Fruit fly (Drosophila melanogaster) whole organism, embryonic: ENCODE results near the gene CG12116.

ENCODE experiments used
- CG10209 ChIP-seq: fragments of 200-800 bp; sonication (Bioruptor generic); optimal IDR thresholded peaks from 3 replicates; lab custom pipeline; 2017; ENCODE audit warnings: missing biosample characterization, mild to moderate bottlenecking, missing genetic modification characterization, missing genetic modification reagents
- CG10543 ChIP-seq: fragments of 200-800 bp; sonication (Bioruptor generic); optimal IDR thresholded peaks from 3 replicates; lab custom pipeline; 2017; ENCODE audit warnings: missing biosample characterization, mild to moderate bottlenecking, missing genetic modification characterization, moderate library complexity
- CG10979 ChIP-seq: fragments of 200-800 bp; sonication (Bioruptor generic); optimal IDR thresholded peaks from 2 replicates; lab custom pipeline; 2018; ENCODE audit warnings: missing biosample characterization, mild to moderate bottlenecking, missing genetic modification characterization, moderate library complexity
- CG12071 ChIP-seq: fragments of 200-800 bp; sonication (Bioruptor generic); optimal IDR thresholded peaks from 3 replicates; lab custom pipeline; 2018; ENCODE audit warnings: missing biosample characterization, mild to moderate bottlenecking, missing genetic modification characterization
- CG13424 ChIP-seq: fragments of 200-800 bp; sonication (Bioruptor generic); optimal IDR thresholded peaks from 2 replicates; lab custom pipeline; 2019; ENCODE audit warnings: missing biosample characterization, mild to moderate bottlenecking, missing genetic modification characterization, moderate library complexity
- CG13775 ChIP-seq: fragments of 200-800 bp; sonication (Bioruptor generic); optimal IDR thresholded peaks from 3 replicates; lab custom pipeline; 2017; ENCODE audit warnings: missing biosample characterization, mild to moderate bottlenecking, missing genetic modification characterization
- CG14050 ChIP-seq: fragments of 200-800 bp; sonication (Bioruptor generic); IDR thresholded peaks from 3 replicates; pipeline ENCODE4 v1.3.6; 2022; ENCODE audit warnings: missing biosample characterization, missing genetic modification characterization
- CG1602 ChIP-seq: fragments of 200-800 bp; sonication (Bioruptor generic); optimal IDR thresholded peaks from 3 replicates; lab custom pipeline; 2016; ENCODE audit warnings: missing biosample characterization, missing genetic modification characterization
- CG1647 ChIP-seq: fragments of 200-800 bp; sonication (Bioruptor generic); optimal IDR thresholded peaks from 3 replicates; lab custom pipeline; 2016; ENCODE audit warnings: missing biosample characterization, missing genetic modification characterization
- CG3065 ChIP-seq: fragments of 200-800 bp; sonication (Bioruptor generic); optimal IDR thresholded peaks from 2 replicates; lab custom pipeline; 2016; ENCODE audit warnings: missing biosample characterization, missing genetic modification characterization
- CG31224 ChIP-seq: fragments of 200-800 bp; sonication (Bioruptor generic); IDR thresholded peaks from 2 replicates; pipeline ENCODE4 v1.3.6; 2022; ENCODE audit warnings: missing biosample characterization, missing genetic modification characterization
- CG5245 ChIP-seq: fragments of 200-800 bp; sonication (Bioruptor generic); optimal IDR thresholded peaks from 3 replicates; lab custom pipeline; 2016; ENCODE audit warnings: missing biosample characterization, missing genetic modification characterization
- CG6175 ChIP-seq: fragments of 200-800 bp; sonication (Bioruptor generic); IDR thresholded peaks from 3 replicates; pipeline ENCODE4 v1.3.6; 2022; ENCODE audit warnings: missing biosample characterization, missing genetic modification characterization
- CG6254 ChIP-seq: fragments of 200-800 bp; sonication (Bioruptor generic); optimal IDR thresholded peaks from 3 replicates; lab custom pipeline; 2017; ENCODE audit warnings: mild to moderate bottlenecking, missing biosample characterization, missing genetic modification reagents, missing genetic modification characterization
- CG9876 ChIP-seq: fragments of 200-800 bp; sonication (Bioruptor generic); optimal IDR thresholded peaks from 2 replicates; lab custom pipeline; 2016; ENCODE audit warnings: missing biosample characterization, missing genetic modification characterization
- Chrac-16 ChIP-seq: fragments of 200-800 bp; sonication (Bioruptor generic); optimal IDR thresholded peaks from 3 replicates; lab custom pipeline; 2016; ENCODE audit warnings: missing biosample characterization, missing genetic modification characterization
- D ChIP-seq, 2 experiments: fragments of 200-800 bp in 1 of 2; fragments of >200 bp in 1 of 2; sonication (Bioruptor generic) in 1 of 2; optimal IDR thresholded peaks; 2 replicates in 1 of 2; 3 replicates in 1 of 2; lab custom pipeline; 2017; ENCODE audit warnings: mild to moderate bottlenecking in 1 of 2, missing biosample characterization in 1 of 2, missing genetic modification characterization in 1 of 2, missing genetic modification reagents in 1 of 2
- Dip2 ChIP-seq: fragments of 200-800 bp; sonication (Bioruptor generic); IDR thresholded peaks from 2 replicates; pipeline ENCODE4 v1.3.6; 2022; ENCODE audit warnings: missing biosample characterization, missing genetic modification characterization
- E2f1 ChIP-seq: fragments of 200-800 bp; sonication (Bioruptor generic); IDR thresholded peaks from 2 replicates; pipeline ENCODE4 v1.3.6; 2022; ENCODE audit warnings: missing biosample characterization, missing genetic modification characterization
- HLH3B ChIP-seq: fragments of 200-800 bp; sonication (Bioruptor generic); IDR thresholded peaks from 2 replicates; pipeline ENCODE4 v1.3.6; 2022; ENCODE audit warnings: missing biosample characterization, missing genetic modification characterization
- Hmr ChIP-seq: fragments of 200-800 bp; sonication (Bioruptor generic); optimal IDR thresholded peaks from 3 replicates; lab custom pipeline; 2017; ENCODE audit warnings: mild to moderate bottlenecking, missing biosample characterization, missing genetic modification reagents, missing genetic modification characterization
- Meics ChIP-seq: fragments of 200-800 bp; sonication (Bioruptor generic); optimal IDR thresholded peaks from 2 replicates; lab custom pipeline; 2017; ENCODE audit warnings: missing biosample characterization, mild to moderate bottlenecking, missing genetic modification characterization
- Neu2 ChIP-seq: fragments of 200-800 bp; sonication (Bioruptor generic); optimal IDR thresholded peaks from 3 replicates; lab custom pipeline; 2016; ENCODE audit warnings: missing biosample characterization, missing genetic modification characterization, borderline replicate concordance
- Side ChIP-seq: fragments of 200-800 bp; sonication (Bioruptor generic); optimal IDR thresholded peaks from 2 replicates; lab custom pipeline; 2016; ENCODE audit warnings: missing biosample characterization, missing genetic modification characterization
- Sry-δ ChIP-seq: fragments of 200-800 bp; sonication (Bioruptor generic); optimal IDR thresholded peaks from 2 replicates; lab custom pipeline; 2016; ENCODE audit warnings: missing biosample characterization, missing genetic modification characterization
- Stat92E ChIP-seq, 3 experiments: fragments of >200 bp in 2 of 3; fragments of 200-800 bp in 1 of 3; sonication (Bioruptor generic) in 1 of 3; optimal IDR thresholded peaks; 2 replicates each; lab custom pipeline; 2017 to 2019; ENCODE audit warnings: missing biosample characterization in 3 of 3, missing genetic modification characterization in 3 of 3, mild to moderate bottlenecking in 1 of 3, moderate library complexity in 1 of 3
- TFAM ChIP-seq: fragments of 200-800 bp; sonication (Bioruptor generic); optimal IDR thresholded peaks from 2 replicates; lab custom pipeline; 2017; ENCODE audit warnings: missing biosample characterization, missing genetic modification characterization, inconsistent platforms
- Taf1 ChIP-seq: fragments of 200-800 bp; sonication (Bioruptor generic); IDR thresholded peaks from 2 replicates; pipeline ENCODE4 v1.3.6; 2022; ENCODE audit warnings: missing biosample characterization, missing genetic modification characterization
- Vsx1 ChIP-seq: fragments of 200-800 bp; sonication (Bioruptor generic); optimal IDR thresholded peaks from 2 replicates; lab custom pipeline; 2017; ENCODE audit warnings: missing biosample characterization, mild to moderate bottlenecking, missing genetic modification characterization, missing genetic modification reagents
- ac ChIP-seq: fragments of 200-800 bp; sonication (Bioruptor generic); optimal IDR thresholded peaks from 3 replicates; lab custom pipeline; 2017; ENCODE audit warnings: missing biosample characterization, mild to moderate bottlenecking, missing genetic modification characterization
- ap ChIP-seq: fragments of 200-800 bp; sonication (Bioruptor generic); IDR thresholded peaks from 2 replicates; pipeline ENCODE4 v1.3.6; 2022; ENCODE audit warnings: missing biosample characterization, missing genetic modification characterization
- bowl ChIP-seq: fragments of 200-800 bp; sonication (Bioruptor generic); IDR thresholded peaks from 2 replicates; pipeline ENCODE4 v1.3.6; 2022; ENCODE audit warnings: missing biosample characterization, missing genetic modification characterization
- bsh ChIP-seq, 2 experiments: fragments of 200-800 bp; sonication (Bioruptor generic); optimal IDR thresholded peaks; 2 replicates each; lab custom pipeline; 2017 to 2018; ENCODE audit warnings: mild to moderate bottlenecking in 2 of 2, missing biosample characterization in 2 of 2, missing genetic modification characterization in 2 of 2, moderate library complexity in 1 of 2
- cad ChIP-seq: fragments of >200 bp; optimal IDR thresholded peaks from 2 replicates; lab custom pipeline; 2017; ENCODE audit warnings: missing biosample characterization, missing genetic modification characterization
- cg ChIP-seq: fragments of 200-800 bp; sonication (Bioruptor generic); optimal IDR thresholded peaks from 3 replicates; lab custom pipeline; 2019; ENCODE audit warnings: missing biosample characterization, mild to moderate bottlenecking, missing genetic modification characterization, moderate library complexity
- chinmo ChIP-seq: fragments of 200-800 bp; sonication (Bioruptor generic); IDR thresholded peaks from 4 replicates; pipeline ENCODE4 v1.3.6; 2022; ENCODE audit warnings: missing biosample characterization, missing genetic modification characterization; ENCODE audit not compliant: partially characterized antibody
- ems ChIP-seq: fragments of 200-800 bp; sonication (Bioruptor generic); optimal IDR thresholded peaks from 3 replicates; lab custom pipeline; 2016; ENCODE audit warnings: missing biosample characterization, missing genetic modification characterization
- exex ChIP-seq: fragments of 200-800 bp; sonication (Bioruptor generic); optimal IDR thresholded peaks from 4 replicates; lab custom pipeline; 2018; ENCODE audit warnings: missing biosample characterization, mild to moderate bottlenecking, missing genetic modification characterization, moderate library complexity
- gce ChIP-seq: fragments of 200-800 bp; sonication (Bioruptor generic); IDR thresholded peaks from 3 replicates; pipeline ENCODE4 v1.3.6; 2022; ENCODE audit warnings: missing biosample characterization, missing genetic modification characterization
- hbn ChIP-seq: fragments of 200-800 bp; sonication (Bioruptor generic); IDR thresholded peaks from 2 replicates; pipeline ENCODE4 v1.3.6; 2022; ENCODE audit warnings: missing biosample characterization, missing genetic modification characterization; ENCODE audit not compliant: partially characterized antibody
- lab ChIP-seq: fragments of 200-800 bp; sonication (Bioruptor generic); optimal IDR thresholded peaks from 3 replicates; lab custom pipeline; 2017; ENCODE audit warnings: missing biosample characterization, missing genetic modification characterization, mild to moderate bottlenecking, moderate library complexity, missing genetic modification reagents
- pho ChIP-seq: fragments of 200-800 bp; sonication (Bioruptor generic); optimal IDR thresholded peaks from 2 replicates; lab custom pipeline; 2016; ENCODE audit warnings: missing biosample characterization, missing genetic modification characterization
- salm ChIP-seq: fragments of 200-800 bp; sonication (Bioruptor generic); optimal IDR thresholded peaks from 2 replicates; lab custom pipeline; 2018; ENCODE audit warnings: missing biosample characterization, mild to moderate bottlenecking, missing genetic modification characterization
- shn ChIP-seq: fragments of 200-800 bp; sonication (Bioruptor generic); optimal IDR thresholded peaks from 3 replicates; lab custom pipeline; 2016; ENCODE audit warnings: missing biosample characterization, missing genetic modification characterization
- slou ChIP-seq: fragments of 200-800 bp; sonication (Bioruptor generic); optimal IDR thresholded peaks from 3 replicates; lab custom pipeline; 2016; ENCODE audit warnings: missing biosample characterization, missing genetic modification characterization
- vfl ChIP-seq: fragments of 200-800 bp; sonication (Bioruptor generic); optimal IDR thresholded peaks from 2 replicates; lab custom pipeline; 2016; ENCODE audit warnings: missing biosample characterization, missing genetic modification characterization
- wor ChIP-seq: fragments of 200-800 bp; sonication (Bioruptor generic); IDR thresholded peaks from 2 replicates; pipeline ENCODE4 v1.3.6; 2022; ENCODE audit warnings: missing biosample characterization, missing genetic modification characterization
- zfh1 ChIP-seq: fragments of 200-800 bp; sonication (Bioruptor generic); IDR thresholded peaks from 3 replicates; pipeline ENCODE4 v1.3.6; 2022; ENCODE audit warnings: missing biosample characterization, missing genetic modification characterization

Gene CG12116

dm6 chrX:8517121-8518024 is 48.6 kb upstream of the CG12116 start, which contains the start of gene Nrg (continued):
- TF ChIP-seq Stat92E (GFP tag; optimal IDR thresholded peaks at IDR 0.05; lab: Kevin White, UChicago) (peak in 1 of 3 experiments; percentile 57), Meics (GFP tag; lab: Kevin White, UChicago) (no peak), CG9876 (peak; percentile 7), CG13775 (GFP tag; lab: Kevin White, UChicago) (peak; percentile 35), Chrac-16 (GFP tag; lab: Kevin White, UChicago) (no peak), CG10209 (no peak), slou (GFP tag; lab: Kevin White, UChicago) (no peak), zfh1 (GFP tag; lab: Robert Waterston, UW) (no peak), CG6254 (no peak), E2f1 (GFP tag; lab: Robert Waterston, UW) (no peak), hbn (GFP tag; lab: Robert Waterston, UW) (peak; percentile 100), lab (peak; percentile 67), vfl (no peak), cg (GFP tag; lab: Kevin White, UChicago) (peak; percentile 64), CG10543 (GFP tag; lab: Kevin White, UChicago) (peak; percentile 65), ems (GFP tag; lab: Kevin White, UChicago) (peak; percentile 20), HLH3B (GFP tag; lab: Robert Waterston, UW) (no peak), CG31224 (GFP tag; lab: Robert Waterston, UW) (no peak), Sry-δ (GFP tag; lab: Kevin White, UChicago) (peak; percentile 93), ap (no peak), Taf1 (GFP tag; lab: Robert Waterston, UW) (no peak), bsh (GFP tag; optimal IDR thresholded peaks at IDR 0.05; lab: Kevin White, UChicago) (no peak), ac (GFP tag; lab: Kevin White, UChicago) (no peak), Dip2 (GFP tag; lab: Robert Waterston, UW) (no peak), D (optimal IDR thresholded peaks at IDR 0.05; lab: Kevin White, UChicago) (no peak), D (GFP tag; optimal IDR thresholded peaks at IDR 0.05; lab: Kevin White, UChicago) (no peak), chinmo (peak; percentile 99), Vsx1 (GFP tag; lab: Kevin White, UChicago) (peak; percentile 51), CG5245 (GFP tag; lab: Kevin White, UChicago) (no peak), CG12071 (GFP tag; lab: Kevin White, UChicago) (peak; percentile 39), Side (GFP tag; lab: Kevin White, UChicago) (peak; percentile 23), shn (GFP tag; lab: Kevin White, UChicago) (peak; percentile 21), cad (GFP tag; lab: Kevin White, UChicago) (no peak), CG6175 (no peak), Neu2 (GFP tag; lab: Kevin White, UChicago) (no peak), gce (no peak), CG1647 (GFP tag; lab: Kevin White, UChicago) (no peak), wor (GFP tag; lab: Robert Waterston, UW) (no peak), pho (peak; percentile 33), exex (tag; lab: Kevin White, UChicago) (peak; percentile 27), bowl (GFP tag; lab: Robert Waterston, UW) (no peak), TFAM (no peak), CG1602 (GFP tag; lab: Kevin White, UChicago) (no peak), CG10979 (peak; percentile 1), CG13424 (peak; percentile 37), salm (tag; lab: Kevin White, UChicago) (no peak), Hmr (GFP tag; lab: Kevin White, UChicago) (peak; percentile 70), CG3065 (GFP tag; lab: Kevin White, UChicago) (no peak), CG14050 (GFP tag; lab: Robert Waterston, UW) (no peak)
